Fruit fly (Drosophila melanogaster) whole organism: ENCODE data around the gene CG31251.

ENCODE experiments used
- CG8478 ChIP-seq: fragments of >200 bp; optimal IDR thresholded peaks from 2 replicates; lab custom pipeline; 2018; ENCODE audit warnings: inconsistent platforms
- Dll ChIP-seq: fragments of >200 bp; optimal IDR thresholded peaks from 2 replicates; lab custom pipeline; 2017
- EcR ChIP-seq, 2 experiments: fragments of >200 bp; optimal IDR thresholded peaks; 2 replicates each; lab custom pipeline; 2017; ENCODE audit warnings: missing biosample characterization in 2 of 2, missing genetic modification characterization in 2 of 2, missing genetic modification reagents in 2 of 2
- pan ChIP-seq: fragments of >200 bp; optimal IDR thresholded peaks from 2 replicates; lab custom pipeline; 2017
- psq ChIP-seq: fragments of >200 bp; optimal IDR thresholded peaks from 2 replicates; lab custom pipeline; 2017
- usp ChIP-seq: fragments of >200 bp; optimal IDR thresholded peaks from 2 replicates; lab custom pipeline; 2017; ENCODE audit warnings: missing biosample characterization, missing genetic modification characterization, mixed read lengths

Gene CG31251

dm6 chr3R:17684854-17685253 lies at the start of gene CG31251, which contains the start of gene CG31360:
CG31251 (minus strand) TSS chr3R:17684915.
CG31360 (plus strand) TSS chr3R:17685097.
- TF ChIP-seq CG8478 (lab: Kevin White, UChicago), result no peak
- TF ChIP-seq psq, result no peak
- no peak for TF ChIP-seq usp (GFP tag; lab: Kevin White, UChicago)
- no peak for TF ChIP-seq Dll (lab: Kevin White, UChicago)
- no peak for TF ChIP-seq pan (lab: Kevin White, UChicago)
- no peak for TF ChIP-seq EcR (GFP tag; optimal IDR thresholded peaks at IDR 0.05; lab: Kevin White, UChicago)

- TF ChIP-seq EcR (GFP tag; optimal IDR thresholded peaks at IDR 0.05; lab: Kevin White, UChicago), result no peak
- no peak for TF ChIP-seq Dll (lab: Kevin White, UChicago)
- TF ChIP-seq psq, result no peak
- TF ChIP-seq CG8478 (lab: Kevin White, UChicago), result no peak
- TF ChIP-seq pan (lab: Kevin White, UChicago), result no peak
- no peak for TF ChIP-seq usp (GFP tag; lab: Kevin White, UChicago)
These were observed 48.5 kb upstream of the CG31251 start, which contains the start of gene CG14321 for dm6 chr3R:17733261-17733660. CG14321 (plus strand) TSS chr3R:17733598.

dm6 chr3R:17725558-17725957 lies 40.8 kb upstream of the CG31251 start, which contains the start of gene Lgr1:
Lgr1 (plus strand) TSS chr3R:17725777.
- TF ChIP-seq psq, result no peak
- TF ChIP-seq Dll (lab: Kevin White, UChicago), result no peak
- no peak for TF ChIP-seq CG8478 (lab: Kevin White, UChicago)
- TF ChIP-seq EcR (GFP tag; optimal IDR thresholded peaks at IDR 0.05; lab: Kevin White, UChicago), result no peak
- TF ChIP-seq usp (GFP tag; lab: Kevin White, UChicago), result no peak
- TF ChIP-seq pan (lab: Kevin White, UChicago), result no peak

dm6 chr3R:17724963-17725362 lies 40.2 kb upstream of the CG31251 start, which contains the start of gene Atg8b:
Atg8b (minus strand) TSS chr3R:17725063.
- TF ChIP-seq Dll (lab: Kevin White, UChicago), result no peak
- TF ChIP-seq psq, result no peak
- no peak for TF ChIP-seq pan (lab: Kevin White, UChicago)
- TF ChIP-seq EcR (GFP tag; optimal IDR thresholded peaks at IDR 0.05; lab: Kevin White, UChicago), result no peak
- TF ChIP-seq usp (GFP tag; lab: Kevin White, UChicago), result no peak
- TF ChIP-seq CG8478 (lab: Kevin White, UChicago), result no peak

dm6 chr3R:17718760-17719625 lies 34.3 kb upstream of the CG31251 start, which contains the start of gene Pxt:
Pxt (plus strand) TSS chr3R:17719454.
- TF ChIP-seq usp (GFP tag; lab: Kevin White, UChicago), result no peak
- TF ChIP-seq Dll (lab: Kevin White, UChicago), result no peak
- no peak for TF ChIP-seq EcR (GFP tag; optimal IDR thresholded peaks at IDR 0.05; lab: Kevin White, UChicago)
- TF ChIP-seq psq, result no peak
- no peak for TF ChIP-seq CG8478 (lab: Kevin White, UChicago)
- no peak for TF ChIP-seq pan (lab: Kevin White, UChicago)

- no peak for TF ChIP-seq CG8478 (lab: Kevin White, UChicago)
- no peak for TF ChIP-seq EcR (GFP tag; optimal IDR thresholded peaks at IDR 0.05; lab: Kevin White, UChicago)
- no peak for TF ChIP-seq usp (GFP tag; lab: Kevin White, UChicago)
- TF ChIP-seq Dll (lab: Kevin White, UChicago), result no peak
- no peak for TF ChIP-seq psq
These were observed 33.5 kb upstream of the CG31251 start, which contains the start of gene osa for dm6 chr3R:17718051-17718693. osa (minus strand) TSS chr3R:17718350.

dm6 chr3R:17716858-17717596 lies 32.3 kb upstream of the CG31251 start:
- TF ChIP-seq CG8478 (lab: Kevin White, UChicago), result peak; percentile 96
- no peak for TF ChIP-seq usp (GFP tag; lab: Kevin White, UChicago)
- no peak for TF ChIP-seq psq
- TF ChIP-seq Dll (lab: Kevin White, UChicago), result peak; percentile 98
- no peak for TF ChIP-seq EcR (GFP tag; optimal IDR thresholded peaks at IDR 0.05; lab: Kevin White, UChicago)
- no peak for TF ChIP-seq pan (lab: Kevin White, UChicago)

- TF ChIP-seq EcR (GFP tag; optimal IDR thresholded peaks at IDR 0.05; lab: Kevin White, UChicago) (peak in 1 of 2 experiments; percentile 34), Dll (lab: Kevin White, UChicago) (no peak)
These were observed 30.1 kb upstream of the CG31251 start for dm6 chr3R:17714773-17715344.

dm6 chr3R:17714370-17714769 lies 29.7 kb upstream of the CG31251 start:
- TF ChIP-seq psq (no peak), pan (lab: Kevin White, UChicago) (peak; percentile 7)

dm6 chr3R:17712623-17713521 lies 28.2 kb upstream of the CG31251 start:
- TF ChIP-seq psq (no peak), Dll (lab: Kevin White, UChicago) (no peak), CG8478 (lab: Kevin White, UChicago) (no peak), EcR (GFP tag; optimal IDR thresholded peaks at IDR 0.05; lab: Kevin White, UChicago) (no peak)
